Worm (Caenorhabditis elegans) whole organism, midembryonic: ENCODE measurements around the gene ptr-15.

Experiments used
- flt-1 ChIP-seq: fragments of 200-800 bp; sonication (Bioruptor generic); IDR thresholded peaks from 2 replicates; pipeline ENCODE4 v1.3.6; 2022; ENCODE audit warnings: missing genetic modification characterization, missing compliant biosample characterization
- klf-2 ChIP-seq: fragments of 200-800 bp; sonication (Bioruptor generic); conservative IDR thresholded peaks from 2 replicates; pipeline ENCODE4 v1.3.6; 2022; ENCODE audit warnings: missing genetic modification reagents, missing genetic modification characterization, missing compliant biosample characterization
- med-1 ChIP-seq: sonication (generic microtip); optimal IDR thresholded peaks from 2 replicates; lab custom pipeline; 2017; ENCODE audit warnings: missing genetic modification characterization, mild to moderate bottlenecking, missing compliant biosample characterization, antibody characterized with exemption, missing genetic modification reagents; ENCODE audit not compliant: insufficient read depth
- ref-1 ChIP-seq: fragments of 200-800 bp; sonication (Bioruptor generic); conservative IDR thresholded peaks from 2 replicates; pipeline ENCODE4 v1.3.6; 2022; ENCODE audit warnings: missing genetic modification reagents, missing genetic modification characterization, missing compliant biosample characterization
- tab-1 ChIP-seq: fragments of 200-800 bp; sonication (Bioruptor generic); IDR thresholded peaks from 2 replicates; pipeline ENCODE4 v1.3.6; 2022; ENCODE audit warnings: missing genetic modification characterization, missing compliant biosample characterization
- ztf-23 ChIP-seq: fragments of 200-800 bp; sonication (Bioruptor generic); IDR thresholded peaks from 2 replicates; pipeline ENCODE4 v1.3.6; 2022; ENCODE audit warnings: missing genetic modification reagents, missing genetic modification characterization, missing compliant biosample characterization

DNA sequence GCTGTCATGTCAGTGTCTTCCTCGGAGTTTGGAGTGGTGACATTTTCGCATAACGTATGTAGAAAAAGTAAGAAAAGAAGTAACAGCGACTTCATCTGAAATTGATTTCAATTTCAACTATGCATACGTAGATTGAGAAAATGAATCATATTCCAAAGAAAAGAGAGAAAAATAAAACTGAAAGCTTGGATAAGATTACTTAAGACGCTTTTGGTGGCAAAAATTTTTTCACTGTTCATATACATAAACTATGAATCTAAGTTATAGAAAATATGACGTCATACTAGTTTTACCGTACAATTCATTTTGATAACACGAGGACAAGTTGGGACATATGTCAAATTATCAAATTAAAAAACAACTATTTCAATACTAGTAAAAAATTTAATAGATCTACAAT, 35.6 kb downstream of the ptr-15 start, which contains the start of gene lipl-6:
- TF ChIP-seq med-1 (GFP tag; lab: Kevin White, UChicago) (no peak), tab-1 (GFP tag; lab: Robert Waterston, UW) (no peak), ref-1 (GFP tag; lab: Robert Waterston, UW) (no peak), flt-1 (GFP tag; lab: Robert Waterston, UW) (no peak), klf-2 (GFP tag; lab: Robert Waterston, UW) (no peak), ztf-23 (GFP tag; lab: Robert Waterston, UW) (no peak)
